Fruit fly (Drosophila melanogaster) whole organism, pupa: ENCODE results near the gene Qsox2.

ENCODE experiments used
- CG13204 ChIP-seq: fragments of 200-800 bp; sonication (Bioruptor generic); optimal IDR thresholded peaks from 2 replicates; lab custom pipeline; 2018; ENCODE audit warnings: missing biosample characterization, mild to moderate bottlenecking, missing genetic modification characterization, moderate library complexity
- CG15710 ChIP-seq: fragments of 200-800 bp; sonication (Bioruptor generic); optimal IDR thresholded peaks from 2 replicates; lab custom pipeline; 2018; ENCODE audit warnings: missing biosample characterization, mild to moderate bottlenecking, missing genetic modification characterization, moderate library complexity
- CG32121 ChIP-seq: fragments of 200-800 bp; sonication (Bioruptor generic); IDR thresholded peaks from 2 replicates; pipeline ENCODE4 v1.3.6; 2022; ENCODE audit warnings: missing biosample characterization, missing genetic modification characterization
- CG8159 ChIP-seq: fragments of 200-800 bp; sonication (Bioruptor generic); optimal IDR thresholded peaks from 3 replicates; lab custom pipeline; 2018; ENCODE audit warnings: missing biosample characterization, mild to moderate bottlenecking, missing genetic modification characterization, moderate library complexity
- CG9948 ChIP-seq: fragments of 200-800 bp; sonication (Bioruptor generic); optimal IDR thresholded peaks from 2 replicates; lab custom pipeline; 2018; ENCODE audit warnings: missing biosample characterization, mild to moderate bottlenecking, missing genetic modification characterization, moderate library complexity
- EcR ChIP-seq: fragments of 200-800 bp; sonication (Bioruptor generic); optimal IDR thresholded peaks from 3 replicates; lab custom pipeline; 2019; ENCODE audit warnings: missing biosample characterization, missing genetic modification characterization, mild to moderate bottlenecking, moderate library complexity, missing genetic modification reagents
- fd96Ca ChIP-seq: fragments of 200-800 bp; sonication (Bioruptor generic); IDR thresholded peaks from 3 replicates; pipeline ENCODE4 v1.3.6; 2022; ENCODE audit warnings: missing biosample characterization, missing genetic modification characterization

DNA sequence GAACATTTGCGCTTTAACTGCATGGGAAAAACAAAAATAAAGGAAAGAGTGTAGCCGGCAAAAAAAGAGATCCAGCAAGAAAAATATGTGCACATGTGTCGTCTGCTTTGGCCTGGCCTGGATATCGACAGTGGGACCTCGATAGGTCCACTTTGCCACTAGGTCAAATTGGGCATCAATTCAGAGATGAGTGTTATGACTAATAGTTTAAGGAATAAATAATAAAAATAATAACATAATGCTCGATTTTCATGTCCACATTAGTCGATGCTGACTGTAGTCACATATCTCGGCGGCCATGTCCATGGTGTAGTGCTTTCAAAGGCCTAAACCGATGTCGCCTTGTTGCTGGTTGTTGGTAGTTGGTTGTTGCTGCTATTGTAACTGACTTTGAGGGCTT is 16.0 kb upstream of the Qsox2 start:
- peak; percentile 96 for TF ChIP-seq CG15710 (tag; lab: Kevin White, UChicago)
- TF ChIP-seq CG8159 (tag; lab: Kevin White, UChicago): peak; percentile 95
- TF ChIP-seq CG13204 (GFP tag; lab: Kevin White, UChicago): peak; percentile 94
- TF ChIP-seq EcR: peak; percentile 47
- TF ChIP-seq CG32121: peak; percentile 88
- peak; percentile 97 for TF ChIP-seq fd96Ca (GFP tag; lab: Robert Waterston, UW)
- TF ChIP-seq CG9948 (tag; lab: Kevin White, UChicago): peak; percentile 96
